Worm (Caenorhabditis elegans): ENCODE measurements around the gene citk-2.

Gene citk-2

ce11 chrII:5032669-5033068, 33.3 kb downstream of the citk-2 start (continued):
- TF ChIP-seq jun-1 (tag; optimal IDR thresholded peaks at IDR 0.05) (no peak), egl-27 (tag; optimal IDR thresholded peaks at IDR 0.05) (no peak), unc-62 (GFP tag; optimal IDR thresholded peaks at IDR 0.05) (no peak), fos-1 (tag; optimal IDR thresholded peaks at IDR 0.05) (peak; percentile 55), isw-1 (GFP tag; IDR thresholded peaks at IDR 0.05) (peak; percentile 26; the same call in 1 of the 2 replicates), lin-14 (GFP tag; optimal IDR thresholded peaks at IDR 0.05) (peak; percentile 40), pax-3 (tag; optimal IDR thresholded peaks at IDR 0.05) (no peak), mdl-1 (tag; optimal IDR thresholded peaks at IDR 0.05) (peak in 1 of 2 experiments; percentile 58), efl-3 (GFP tag; optimal IDR thresholded peaks at IDR 0.05) (no peak), zag-1 (tag; optimal IDR thresholded peaks at IDR 0.05) (no peak), vab-15 (tag; optimal IDR thresholded peaks at IDR 0.05) (peak; percentile 34), nhr-20 (tag; optimal IDR thresholded peaks at IDR 0.05) (peak; percentile 69), elt-2 (tag; optimal IDR thresholded peaks at IDR 0.05) (peak; percentile 60), ama-1 (optimal IDR thresholded peaks at IDR 0.05) (no peak), mep-1 (tag; optimal IDR thresholded peaks at IDR 0.05) (no peak), nhr-77 (tag; optimal IDR thresholded peaks at IDR 0.05) (peak; percentile 9), hlh-4 (tag; optimal IDR thresholded peaks at IDR 0.05) (no peak), ces-1 (GFP tag; optimal IDR thresholded peaks at IDR 0.05) (no peak), lin-13 (GFP tag; optimal IDR thresholded peaks at IDR 0.05) (peak; percentile 23), snu-23 (GFP tag; optimal IDR thresholded peaks at IDR 0.05) (peak; percentile 80), sptf-1 (tag; optimal IDR thresholded peaks at IDR 0.05) (no peak), nhr-90 (tag; optimal IDR thresholded peaks at IDR 0.05; ENCODE audit: poor library complexity) (peak; percentile 38), dsc-1 (tag; optimal IDR thresholded peaks at IDR 0.05) (peak; percentile 66), F16B12.6 (tag; optimal IDR thresholded peaks at IDR 0.05) (peak; percentile 48), dpl-1 (GFP tag; optimal IDR thresholded peaks at IDR 0.05) (peak in 2 of 3 experiments; percentile 33 to 45), aha-1 (tag; optimal IDR thresholded peaks at IDR 0.05) (no peak), irx-1 (tag; optimal IDR thresholded peaks at IDR 0.05) (peak; percentile 24), mef-2 (tag; optimal IDR thresholded peaks at IDR 0.05) (no peak), ceh-88 (GFP tag; IDR thresholded peaks at IDR 0.05) (no peak), rnt-1 (tag; optimal IDR thresholded peaks at IDR 0.05) (peak; percentile 69), fkh-8 (tag; optimal IDR thresholded peaks at IDR 0.05) (peak; percentile 48)

- no peak for TF ChIP-seq unc-130 (tag; optimal IDR thresholded peaks at IDR 0.05)
- no peak for TF ChIP-seq lin-13 (GFP tag; optimal IDR thresholded peaks at IDR 0.05)
- TF ChIP-seq pqm-1 (tag; optimal IDR thresholded peaks at IDR 0.05): no peak
- TF ChIP-seq unc-30 (tag; optimal IDR thresholded peaks at IDR 0.05): no peak
- TF ChIP-seq ceh-8 (GFP tag; optimal IDR thresholded peaks at IDR 0.05): no peak
Observed at ce11 chrII:5033935-5034334, 34.6 kb downstream of the citk-2 start, which contains the start of gene F33G12.3. F33G12.3 (minus strand) TSS chrII:5034035.

- TF ChIP-seq efl-1 (optimal IDR thresholded peaks at IDR 0.05) (no peak), efl-1 (GFP tag; optimal IDR thresholded peaks at IDR 0.05 in 1 of 2) (peak in 1 of 2 experiments; percentile 53), tlp-1 (tag; optimal IDR thresholded peaks at IDR 0.05) (no peak)
Observed at ce11 chrII:5036128-5036527, 36.8 kb downstream of the citk-2 start, which contains the start of gene lrr-1. lrr-1 (minus strand) TSS chrII:5036439.

DNA sequence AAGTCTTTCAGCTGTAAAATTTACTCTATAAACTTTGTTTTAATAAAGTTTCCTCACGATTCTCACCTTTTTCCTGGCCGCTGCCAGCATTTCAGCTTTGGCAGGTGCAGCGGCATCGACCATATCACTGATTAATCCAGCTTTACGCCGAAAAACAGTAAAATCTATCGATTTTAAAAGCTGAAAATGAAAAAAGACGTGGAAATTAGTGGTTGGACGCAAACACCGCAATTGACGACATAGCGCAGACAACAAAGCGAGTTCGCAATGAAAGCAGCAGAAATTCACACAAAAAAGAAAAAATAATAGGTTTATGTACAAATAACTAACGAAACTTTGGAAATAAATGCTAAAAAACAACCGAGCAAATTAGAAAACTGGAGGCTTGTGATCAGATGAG, 40.6 kb downstream of the citk-2 start, which contains the start of gene golg-2:
Gene golg-2 (minus strand): TSS at position 180 of the 400 bp plus-strand sequence.
- TF ChIP-seq hlh-17 (GFP tag; optimal IDR thresholded peaks at IDR 0.05; ENCODE audit: borderline replicate concordance) (no peak), dpl-1 (GFP tag; optimal IDR thresholded peaks at IDR 0.05) (peak in 1 of 3 experiments; percentile 42), mep-1 (tag; optimal IDR thresholded peaks at IDR 0.05) (peak; percentile 29), F16B12.6 (tag; optimal IDR thresholded peaks at IDR 0.05) (peak; percentile 79), efl-1 (optimal IDR thresholded peaks at IDR 0.05) (peak; percentile 10 to 33), efl-1 (GFP tag; optimal IDR thresholded peaks at IDR 0.05 in 1 of 2) (peak; percentile 38 to 84), lin-15B (tag; optimal IDR thresholded peaks at IDR 0.05) (no peak), lin-35 (GFP tag; optimal IDR thresholded peaks at IDR 0.05) (peak in 1 of 2 experiments; percentile 55), nhr-85 (tag) (no peak), blmp-1 (tag; optimal IDR thresholded peaks at IDR 0.05) (peak; percentile 20), lsy-2 (tag; optimal IDR thresholded peaks at IDR 0.05) (peak; percentile 6 to 31)
